Fruit fly (Drosophila melanogaster) whole organism, embryonic: ENCODE results near the gene CG15201.

ENCODE experiments used
- Ada2b ChIP-seq: fragments of 200-800 bp; sonication (Bioruptor generic); IDR thresholded peaks from 2 replicates; pipeline ENCODE4 v1.3.6; 2022; ENCODE audit warnings: missing biosample characterization, missing genetic modification characterization
- Awh ChIP-seq: fragments of 200-800 bp; sonication (Bioruptor generic); IDR thresholded peaks from 2 replicates; pipeline ENCODE4, ENCODE4 v1.3.6; 2022; ENCODE audit warnings: missing biosample characterization, missing genetic modification characterization
- C15 ChIP-seq: fragments of 200-800 bp; sonication (Bioruptor generic); IDR thresholded peaks from 3 replicates; pipeline ENCODE4 v1.3.6; 2022; ENCODE audit warnings: missing biosample characterization, missing genetic modification characterization
- CG10147 ChIP-seq: fragments of 200-800 bp; sonication (Bioruptor generic); optimal IDR thresholded peaks from 2 replicates; lab custom pipeline; 2019; ENCODE audit warnings: missing biosample characterization, mild to moderate bottlenecking, missing genetic modification characterization, moderate library complexity
- CG1024 ChIP-seq: fragments of 200-800 bp; sonication (Bioruptor generic); IDR thresholded peaks from 2 replicates; pipeline ENCODE4 v1.3.6; 2022; ENCODE audit warnings: missing biosample characterization, missing genetic modification characterization
- CG10979 ChIP-seq: fragments of 200-800 bp; sonication (Bioruptor generic); optimal IDR thresholded peaks from 2 replicates; lab custom pipeline; 2018; ENCODE audit warnings: missing biosample characterization, mild to moderate bottlenecking, missing genetic modification characterization, moderate library complexity
- CG11093 ChIP-seq: fragments of 200-800 bp; sonication (Bioruptor generic); IDR thresholded peaks from 3 replicates; pipeline ENCODE4 v1.3.6; 2022; ENCODE audit warnings: missing biosample characterization, missing genetic modification characterization
- CG12104 ChIP-seq: fragments of 200-800 bp; sonication (Bioruptor generic); optimal IDR thresholded peaks from 3 replicates; lab custom pipeline; 2016; ENCODE audit warnings: missing biosample characterization, missing genetic modification characterization
- CG12942 ChIP-seq: fragments of 200-800 bp; sonication (Bioruptor generic); optimal IDR thresholded peaks from 3 replicates; lab custom pipeline; 2016; ENCODE audit warnings: missing biosample characterization, missing genetic modification characterization
- CG13424 ChIP-seq: fragments of 200-800 bp; sonication (Bioruptor generic); optimal IDR thresholded peaks from 2 replicates; lab custom pipeline; 2019; ENCODE audit warnings: missing biosample characterization, mild to moderate bottlenecking, missing genetic modification characterization, moderate library complexity
- CG14050 ChIP-seq: fragments of 200-800 bp; sonication (Bioruptor generic); IDR thresholded peaks from 3 replicates; pipeline ENCODE4 v1.3.6; 2022; ENCODE audit warnings: missing biosample characterization, missing genetic modification characterization
- CG1603 ChIP-seq: fragments of 200-800 bp; sonication (Bioruptor generic); optimal IDR thresholded peaks from 2 replicates; lab custom pipeline; 2019; ENCODE audit warnings: missing biosample characterization, mild to moderate bottlenecking, missing genetic modification characterization, moderate library complexity
- CG17802 ChIP-seq: fragments of 200-800 bp; sonication (Bioruptor generic); optimal IDR thresholded peaks from 2 replicates; lab custom pipeline; 2018; ENCODE audit warnings: missing biosample characterization, mild to moderate bottlenecking, missing genetic modification characterization, moderate library complexity
- CG32532 ChIP-seq: fragments of 200-800 bp; sonication (Bioruptor generic); IDR thresholded peaks from 2 replicates; pipeline ENCODE4 v1.3.6; 2022; ENCODE audit warnings: missing biosample characterization, missing genetic modification characterization
- CG3281 ChIP-seq: fragments of 200-800 bp; sonication (Bioruptor generic); optimal IDR thresholded peaks from 3 replicates; lab custom pipeline; 2017; ENCODE audit warnings: missing biosample characterization, mild to moderate bottlenecking, missing genetic modification characterization
- CG4820 ChIP-seq: fragments of 200-800 bp; sonication (Bioruptor generic); optimal IDR thresholded peaks from 3 replicates; lab custom pipeline; 2016; ENCODE audit warnings: missing biosample characterization, missing genetic modification characterization
- CG5245 ChIP-seq: fragments of 200-800 bp; sonication (Bioruptor generic); optimal IDR thresholded peaks from 3 replicates; lab custom pipeline; 2016; ENCODE audit warnings: missing biosample characterization, missing genetic modification characterization
- CG6254 ChIP-seq: fragments of 200-800 bp; sonication (Bioruptor generic); optimal IDR thresholded peaks from 3 replicates; lab custom pipeline; 2017; ENCODE audit warnings: mild to moderate bottlenecking, missing biosample characterization, missing genetic modification reagents, missing genetic modification characterization
- CG6689 ChIP-seq: fragments of 200-800 bp; sonication (Bioruptor generic); IDR thresholded peaks from 2 replicates; pipeline ENCODE4 v1.3.6; 2022; ENCODE audit warnings: missing biosample characterization, missing genetic modification characterization
- CG7372 ChIP-seq: fragments of 200-800 bp; sonication (Bioruptor generic); IDR thresholded peaks from 2 replicates; pipeline ENCODE4 v1.3.6; 2022; ENCODE audit warnings: missing biosample characterization, missing genetic modification characterization
- CrebB ChIP-seq: fragments of 200-800 bp; sonication (Bioruptor generic); optimal IDR thresholded peaks from 3 replicates; lab custom pipeline; 2018; ENCODE audit warnings: missing biosample characterization, mild to moderate bottlenecking, missing genetic modification characterization
- Drgx ChIP-seq: fragments of 200-800 bp; sonication (Bioruptor generic); IDR thresholded peaks from 2 replicates; pipeline ENCODE4 v1.3.6; 2022; ENCODE audit warnings: missing biosample characterization, missing genetic modification characterization
- Ets97D ChIP-seq: fragments of 200-800 bp; sonication (Bioruptor generic); optimal IDR thresholded peaks from 3 replicates; lab custom pipeline; 2016; ENCODE audit warnings: missing biosample characterization, missing genetic modification characterization
- Hand ChIP-seq: fragments of 200-800 bp; sonication (Bioruptor generic); optimal IDR thresholded peaks from 2 replicates; lab custom pipeline; 2017; ENCODE audit warnings: mild to moderate bottlenecking, missing biosample characterization, missing genetic modification reagents, missing genetic modification characterization
- Hey ChIP-seq: fragments of 200-800 bp; sonication (Bioruptor generic); optimal IDR thresholded peaks from 3 replicates; lab custom pipeline; 2018; ENCODE audit warnings: missing biosample characterization, mild to moderate bottlenecking, missing genetic modification characterization
- Hmx ChIP-seq: fragments of 200-800 bp; sonication (Bioruptor generic); optimal IDR thresholded peaks from 2 replicates; lab custom pipeline; 2016; ENCODE audit warnings: missing biosample characterization, missing genetic modification characterization
- Hr3 ChIP-seq: fragments of 200-800 bp; sonication (Bioruptor generic); optimal IDR thresholded peaks from 3 replicates; lab custom pipeline; 2016; ENCODE audit warnings: missing biosample characterization, missing genetic modification characterization
- Max ChIP-seq: fragments of 200-800 bp; sonication (Bioruptor generic); optimal IDR thresholded peaks from 2 replicates; lab custom pipeline; 2016; ENCODE audit warnings: missing biosample characterization, mild to moderate bottlenecking, missing genetic modification characterization
- Med ChIP-seq: fragments of 200-800 bp; sonication (Bioruptor generic); peaks from one replicate; lab custom pipeline; 2016; ENCODE audit warnings: missing biosample characterization, missing genetic modification characterization, mild to moderate bottlenecking, inconsistent platforms, moderate library complexity
- Poxn ChIP-seq: fragments of 200-800 bp; sonication (Bioruptor generic); IDR thresholded peaks from 2 replicates; pipeline ENCODE4 v1.3.6; 2022; ENCODE audit warnings: missing biosample characterization, missing genetic modification characterization
- Ptx1 ChIP-seq: fragments of 200-800 bp; sonication (Bioruptor generic); IDR thresholded peaks from 2 replicates; pipeline ENCODE4 v1.3.6; 2022; ENCODE audit warnings: missing biosample characterization, missing genetic modification characterization
- Rfx ChIP-seq: fragments of 200-800 bp; sonication (Bioruptor generic); IDR thresholded peaks from 2 replicates; pipeline ENCODE4 v1.3.6; 2022; ENCODE audit warnings: missing biosample characterization, missing genetic modification characterization
- Trl ChIP-seq, 3 experiments: fragments of >200 bp in 2 of 3; fragments of 200-800 bp in 1 of 3; sonication (Bioruptor generic) in 1 of 3; optimal IDR thresholded peaks; 2 replicates in 1 of 3; 3 replicates in 2 of 3; lab custom pipeline; 2016 to 2017; ENCODE audit warnings: missing biosample characterization in 1 of 3, missing genetic modification characterization in 1 of 3
- ci ChIP-seq: fragments of 200-800 bp; sonication (Bioruptor generic); IDR thresholded peaks from 3 replicates; pipeline ENCODE4 v1.3.6; 2022; ENCODE audit warnings: missing biosample characterization, missing genetic modification characterization
- crol ChIP-seq: fragments of 200-800 bp; sonication (Bioruptor generic); IDR thresholded peaks from 2 replicates; pipeline ENCODE4 v1.3.6; 2022; ENCODE audit warnings: missing biosample characterization, missing genetic modification characterization
- dysf ChIP-seq: fragments of 200-800 bp; sonication (Bioruptor generic); IDR thresholded peaks from 3 replicates; pipeline ENCODE4 v1.3.6; 2022; ENCODE audit warnings: missing biosample characterization, missing genetic modification characterization
- emc ChIP-seq: fragments of 200-800 bp; sonication (Bioruptor generic); optimal IDR thresholded peaks from 2 replicates; lab custom pipeline; 2016; ENCODE audit warnings: missing biosample characterization, missing genetic modification characterization
- fd64A ChIP-seq: fragments of 200-800 bp; sonication (Bioruptor generic); optimal IDR thresholded peaks from 3 replicates; lab custom pipeline; 2018; ENCODE audit warnings: missing biosample characterization, mild to moderate bottlenecking, missing genetic modification characterization
- fd96Cb ChIP-seq: fragments of 200-800 bp; sonication (Bioruptor generic); optimal IDR thresholded peaks from 2 replicates; lab custom pipeline; 2018; ENCODE audit warnings: missing biosample characterization, mild to moderate bottlenecking, missing genetic modification characterization, moderate library complexity
- jumu ChIP-seq: fragments of 200-800 bp; sonication (Bioruptor generic); optimal IDR thresholded peaks from 3 replicates; lab custom pipeline; 2016; ENCODE audit warnings: missing biosample characterization, missing genetic modification characterization
- ken ChIP-seq: fragments of 200-800 bp; sonication (Bioruptor generic); IDR thresholded peaks from 3 replicates; pipeline ENCODE4 v1.3.6; 2022; ENCODE audit warnings: missing biosample characterization, missing genetic modification characterization
- nmo ChIP-seq: fragments of 200-800 bp; sonication (Bioruptor generic); optimal IDR thresholded peaks from 2 replicates; lab custom pipeline; 2018; ENCODE audit warnings: missing biosample characterization, mild to moderate bottlenecking, missing genetic modification characterization, moderate library complexity
- pfk ChIP-seq: fragments of 200-800 bp; sonication (Bioruptor generic); optimal IDR thresholded peaks from 2 replicates; lab custom pipeline; 2018; ENCODE audit warnings: missing biosample characterization, mild to moderate bottlenecking, missing genetic modification characterization, moderate library complexity
- pnt ChIP-seq: fragments of 200-800 bp; sonication (Bioruptor generic); optimal IDR thresholded peaks from 3 replicates; lab custom pipeline; 2016; ENCODE audit warnings: missing biosample characterization, missing genetic modification characterization
- prd ChIP-seq, 3 experiments: fragments of >200 bp in 2 of 3; fragments of 200-800 bp in 1 of 3; sonication (Bioruptor generic) in 1 of 3; optimal IDR thresholded peaks in 2 of 3; IDR thresholded peaks in 1 of 3; 2 replicates in 2 of 3; 3 replicates in 1 of 3; pipeline versions ENCODE4 v1.3.6 to Lab custom; 2017 to 2022; ENCODE audit warnings: missing biosample characterization in 1 of 3, missing genetic modification characterization in 1 of 3
- sens ChIP-seq: fragments of 200-800 bp; sonication (Bioruptor generic); peaks from one replicate; lab custom pipeline; 2016; ENCODE audit warnings: missing biosample characterization, missing genetic modification characterization
- slou ChIP-seq: fragments of 200-800 bp; sonication (Bioruptor generic); optimal IDR thresholded peaks from 3 replicates; lab custom pipeline; 2016; ENCODE audit warnings: missing biosample characterization, missing genetic modification characterization
- usp ChIP-seq: fragments of >200 bp; optimal IDR thresholded peaks from 2 replicates; lab custom pipeline; 2017; ENCODE audit warnings: missing biosample characterization, missing genetic modification characterization

CG15201 gene

DNA sequence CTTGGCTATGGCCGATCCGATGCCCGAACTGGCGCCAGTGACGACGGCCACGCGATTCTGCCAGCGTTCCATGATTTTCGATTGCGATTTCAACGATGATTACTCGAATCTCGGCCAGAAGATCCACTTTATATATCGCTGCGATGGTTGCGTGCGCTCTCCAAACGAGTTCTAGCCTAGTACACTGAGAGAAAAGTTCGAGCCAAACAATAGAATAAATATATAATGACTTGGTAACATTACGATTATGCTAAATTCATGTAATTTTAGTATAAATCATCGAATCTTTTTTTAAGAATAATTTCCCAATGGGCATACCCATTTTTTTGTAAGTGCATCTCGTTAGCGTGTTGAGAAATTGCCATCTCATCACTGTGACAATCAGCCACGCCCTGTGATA, 25.0 kb downstream of the CG15201 start, which contains the start of gene Antdh:
Gene Antdh (minus strand): TSS at position 101 of the 400 bp plus-strand sequence.
- TF ChIP-seq Rfx = peak; percentile 47
- TF ChIP-seq CG1603 (tag; lab: Kevin White, UChicago) = peak; percentile 21
- no peak for TF ChIP-seq nmo
- peak; percentile 21; the same call in 1 of the 2 replicates for TF ChIP-seq Drgx (GFP tag; lab: Robert Waterston, UW)
- TF ChIP-seq prd (optimal IDR thresholded peaks at IDR 0.05; lab: Kevin White, UChicago) = no peak
- peak; percentile 32; the same call in 1 of the 3 replicates for TF ChIP-seq prd (GFP tag; IDR thresholded peaks at IDR 0.05; lab: Robert Waterston, UW)
- no peak for TF ChIP-seq CG11093 (GFP tag; lab: Robert Waterston, UW)
- peak; percentile 40; the same call in 1 of the 2 replicates for TF ChIP-seq CG6689 (GFP tag; lab: Robert Waterston, UW)
- no peak for TF ChIP-seq CG10147 (GFP tag; lab: Kevin White, UChicago)
- TF ChIP-seq dysf = 0 out of 3 replicates have a peak, but pooled peaks have one; percentile 22
- TF ChIP-seq CG1024 (GFP tag; lab: Robert Waterston, UW) = no peak
- TF ChIP-seq CG10979 = peak; percentile 0
- TF ChIP-seq Ada2b = no peak
- no peak for TF ChIP-seq ken (GFP tag; lab: Robert Waterston, UW)
- peak; percentile 22; the same call in 1 of the 2 replicates for TF ChIP-seq Ptx1
- no peak for TF ChIP-seq CrebB (tag; lab: Kevin White, UChicago)
- TF ChIP-seq Med = peak; percentile 33
- TF ChIP-seq pfk (GFP tag; lab: Kevin White, UChicago) = no peak
- TF ChIP-seq sens = peak; percentile 60
- TF ChIP-seq, all 482 proteins: peak for 10

DNA sequence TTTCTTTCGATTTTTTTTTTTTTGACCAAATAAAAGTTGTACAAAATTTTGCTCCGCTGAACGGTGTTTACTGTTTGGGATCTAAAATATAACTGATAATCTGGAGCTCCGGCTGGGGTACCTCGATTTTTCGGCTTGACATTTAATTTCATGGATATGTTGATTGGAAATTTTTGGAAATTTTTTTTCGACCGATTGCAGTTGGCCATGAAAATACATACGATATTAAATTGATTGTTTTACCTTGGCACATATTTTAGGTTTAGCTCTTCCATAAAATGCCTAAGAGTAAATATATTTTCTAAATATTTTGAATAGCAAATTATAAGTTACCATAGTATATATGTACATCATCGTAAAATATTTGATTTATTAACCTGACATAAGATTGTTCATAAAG, 26.7 kb downstream of the CG15201 start, which contains the start of gene CG1394:
Gene CG1394 (minus strand): TSS at position 101 of the 400 bp plus-strand sequence.
- TF ChIP-seq CG12104 (GFP tag; lab: Kevin White, UChicago) = no peak
- no peak for TF ChIP-seq pnt (GFP tag; lab: Kevin White, UChicago)
- no peak for TF ChIP-seq fd64A
- no peak for TF ChIP-seq Drgx (GFP tag; lab: Robert Waterston, UW)
- no peak for TF ChIP-seq C15 (GFP tag; lab: Robert Waterston, UW)
- no peak for TF ChIP-seq CG6254 (GFP tag; lab: Kevin White, UChicago)
- TF ChIP-seq CG13424 (tag; lab: Kevin White, UChicago) = no peak
- no peak for TF ChIP-seq fd96Cb (tag; lab: Kevin White, UChicago)
- TF ChIP-seq ci (GFP tag; lab: Robert Waterston, UW) = no peak
- no peak for TF ChIP-seq Trl (optimal IDR thresholded peaks at IDR 0.05; lab: Kevin White, UChicago)
- no peak for TF ChIP-seq Trl (GFP tag; optimal IDR thresholded peaks at IDR 0.05; lab: Kevin White, UChicago)
- no peak for TF ChIP-seq usp
- no peak for TF ChIP-seq Awh (GFP tag; lab: Robert Waterston, UW)
- no peak for TF ChIP-seq Max (GFP tag; lab: Kevin White, UChicago)
- no peak for TF ChIP-seq CG7372 (GFP tag; lab: Robert Waterston, UW)
- TF ChIP-seq CG14050 (GFP tag; lab: Robert Waterston, UW) = no peak
- no peak for TF ChIP-seq slou (GFP tag; lab: Kevin White, UChicago)

DNA sequence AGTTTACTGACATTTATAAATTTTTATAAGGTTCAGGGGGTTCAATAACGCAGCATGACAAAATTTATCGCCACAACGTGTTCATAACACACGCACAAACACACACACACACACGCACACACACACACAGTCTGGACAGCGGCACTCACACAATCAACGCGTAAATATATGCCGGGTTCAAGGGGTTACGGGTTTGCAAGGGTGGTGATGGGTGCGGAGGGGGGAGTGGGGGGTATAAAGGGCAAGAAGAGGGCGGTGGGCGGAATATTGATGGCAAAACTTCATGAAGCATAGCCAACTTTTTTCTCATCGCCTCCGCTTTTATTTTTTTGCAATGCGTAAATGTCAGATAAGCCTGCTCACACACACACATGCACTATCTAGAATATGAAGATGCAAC, 32.2 kb downstream of the CG15201 start:
- TF ChIP-seq Poxn (GFP tag; lab: Robert Waterston, UW) = no peak
- TF ChIP-seq crol = peak; percentile 56
- TF ChIP-seq, all 482 proteins: peak for 1

DNA sequence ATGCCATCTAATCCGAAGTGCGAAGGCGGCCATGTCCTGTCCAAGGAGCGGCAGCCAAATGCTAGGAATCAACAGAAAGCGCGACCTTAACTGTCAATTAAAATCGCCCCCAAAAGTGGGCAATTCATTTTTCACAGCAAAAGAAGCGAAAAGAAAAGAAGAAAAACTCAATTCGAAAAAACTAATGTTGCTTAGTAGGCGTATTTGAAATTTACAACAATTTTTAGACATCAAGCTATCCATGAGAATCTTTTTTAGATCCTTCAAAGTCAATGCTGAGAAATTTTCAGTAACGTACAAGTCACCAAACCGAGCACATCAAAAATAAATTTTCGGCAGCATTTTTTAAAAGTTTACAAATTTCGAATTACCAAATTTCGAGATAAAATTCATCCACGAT, 38.7 kb downstream of the CG15201 start, which contains the start of gene CG15200:
Gene CG15200 (plus strand): TSS at position 301 of the 400 bp plus-strand sequence.
- TF ChIP-seq Hey (tag; lab: Kevin White, UChicago) (no peak), CG6689 (GFP tag; lab: Robert Waterston, UW) (no peak), CG3281 (GFP tag; lab: Kevin White, UChicago) (no peak), CG17802 (tag; lab: Kevin White, UChicago) (no peak), Hr3 (GFP tag; lab: Kevin White, UChicago) (no peak), Hmx (GFP tag; lab: Kevin White, UChicago) (no peak), jumu (GFP tag; lab: Kevin White, UChicago) (no peak), Hand (no peak), Ada2b (no peak), CG4820 (GFP tag; lab: Kevin White, UChicago) (no peak), CG32532 (no peak), CG12942 (GFP tag; lab: Kevin White, UChicago) (no peak), Ets97D (GFP tag; lab: Kevin White, UChicago) (no peak), emc (GFP tag; lab: Kevin White, UChicago) (no peak), CG5245 (GFP tag; lab: Kevin White, UChicago) (no peak)
